Worm (Caenorhabditis elegans): Measurements from ENCODE around the gene C34C12.2.

C34C12.2 gene

DNA sequence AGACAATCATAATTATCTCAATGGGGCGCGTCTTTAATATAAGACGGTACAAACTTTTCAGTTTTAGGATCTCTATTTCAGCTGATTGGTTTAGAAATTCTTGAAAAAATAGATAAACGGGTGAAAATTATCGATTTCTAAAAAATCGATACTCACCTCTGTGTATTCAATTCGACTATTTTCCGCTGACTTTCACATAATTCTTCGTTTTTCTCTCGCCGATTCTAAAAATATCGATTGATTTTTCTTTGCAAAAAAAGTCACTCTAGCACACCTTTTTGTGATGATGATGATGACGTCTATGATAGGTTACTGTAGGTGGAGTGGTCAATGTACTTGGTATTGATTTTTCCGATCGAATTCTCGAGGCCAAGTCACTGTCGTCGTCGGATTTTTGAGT is 23.8 kb upstream of the C34C12.2 start:
- TF ChIP-seq nhr-237 (tag; optimal IDR thresholded peaks at IDR 0.05), result no peak
- TF ChIP-seq dsc-1 (tag; optimal IDR thresholded peaks at IDR 0.05), result no peak
- TF ChIP-seq fkh-4 (tag; optimal IDR thresholded peaks at IDR 0.05; ENCODE audit: borderline replicate concordance), result no peak
- TF ChIP-seq nhr-12 (tag; optimal IDR thresholded peaks at IDR 0.05), result no peak
- no peak for TF ChIP-seq grh-1 (GFP tag; IDR thresholded peaks at IDR 0.05)
- TF ChIP-seq hpl-2 (GFP tag; optimal IDR thresholded peaks at IDR 0.05), result no peak
- TF ChIP-seq elt-3 (tag; optimal IDR thresholded peaks at IDR 0.05), result no peak
- TF ChIP-seq nhr-11 (tag; optimal IDR thresholded peaks at IDR 0.05), result no peak
- no peak for TF ChIP-seq ceh-63 (GFP tag; optimal IDR thresholded peaks at IDR 0.05)
- TF ChIP-seq lin-13 (GFP tag; optimal IDR thresholded peaks at IDR 0.05), result no peak
- no peak for TF ChIP-seq Y116A8C.19 (tag; optimal IDR thresholded peaks at IDR 0.05; ENCODE audit: borderline replicate concordance)

DNA sequence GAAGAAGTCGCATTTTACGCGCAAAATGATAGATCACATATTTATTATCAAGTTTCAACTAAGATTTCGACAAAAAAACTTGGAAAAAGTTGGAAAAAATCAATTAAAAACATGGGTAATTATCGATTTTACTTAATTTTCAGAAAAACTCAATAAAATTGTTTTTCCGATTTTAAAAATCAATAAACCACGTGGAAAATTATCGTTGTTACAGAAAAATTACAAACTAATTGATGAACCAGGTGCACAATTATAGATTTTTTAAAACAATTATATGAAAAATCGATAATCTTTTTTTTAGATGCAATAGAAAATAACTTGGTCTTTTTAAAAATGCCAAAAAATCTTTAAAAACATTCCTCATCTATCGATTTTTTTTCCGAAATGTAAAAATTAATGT is 22.9 kb upstream of the C34C12.2 start:
- no peak for TF ChIP-seq lin-14 (GFP tag; optimal IDR thresholded peaks at IDR 0.05)
- no peak for TF ChIP-seq snpc-4 (tag; optimal IDR thresholded peaks at IDR 0.05)
- TF ChIP-seq ama-1 (optimal IDR thresholded peaks at IDR 0.05), result no peak
- no peak for TF ChIP-seq ets-5 (GFP tag; IDR thresholded peaks at IDR 0.05)
- TF ChIP-seq swsn-7 (tag; optimal IDR thresholded peaks at IDR 0.05), result no peak
- TF ChIP-seq jun-1 (tag; optimal IDR thresholded peaks at IDR 0.05), result no peak
- TF ChIP-seq ztf-4 (tag; optimal IDR thresholded peaks at IDR 0.05), result no peak
- no peak for TF ChIP-seq fkh-10 (GFP tag; optimal IDR thresholded peaks at IDR 0.05)
- TF ChIP-seq nhr-19 (GFP tag; conservative IDR thresholded peaks at IDR 0.05), result no peak
- TF ChIP-seq hlh-4 (tag; optimal IDR thresholded peaks at IDR 0.05), result no peak
- no peak for TF ChIP-seq ces-1 (GFP tag; optimal IDR thresholded peaks at IDR 0.05)
- TF ChIP-seq ceh-63 (GFP tag; optimal IDR thresholded peaks at IDR 0.05), result no peak
- TF ChIP-seq pqm-1 (tag; optimal IDR thresholded peaks at IDR 0.05), result no peak
- no peak for TF ChIP-seq lsy-2 (tag; optimal IDR thresholded peaks at IDR 0.05)

DNA sequence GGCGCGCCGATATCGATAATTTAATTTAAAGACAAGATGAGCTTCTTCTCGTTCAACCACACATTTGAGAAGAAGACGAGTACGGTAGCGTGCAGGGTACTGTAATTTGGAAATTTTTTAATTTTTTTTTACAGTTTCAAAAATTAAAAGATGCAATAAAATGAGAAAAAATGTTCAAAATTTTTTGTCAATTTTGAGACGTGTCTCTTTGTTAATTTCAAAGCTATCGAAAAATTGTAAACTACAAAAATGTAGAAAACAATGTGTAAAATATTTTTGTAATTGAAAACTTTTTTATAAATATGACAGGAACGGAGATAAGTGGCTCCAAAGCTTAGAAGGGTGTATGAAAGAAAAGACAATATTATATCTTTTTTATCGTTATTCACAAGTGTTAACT is 22.2 kb upstream of the C34C12.2 start, which contains the start of gene K01A11.1:
TSS of gene K01A11.1 (minus strand) at position 101 of the 400 bp plus-strand sequence.
- no peak for TF ChIP-seq dpl-1 (GFP tag; optimal IDR thresholded peaks at IDR 0.05)
- no peak for TF ChIP-seq lin-13 (GFP tag; optimal IDR thresholded peaks at IDR 0.05)
- TF ChIP-seq nhr-76 (tag; optimal IDR thresholded peaks at IDR 0.05), result no peak
- TF ChIP-seq pqm-1 (tag; optimal IDR thresholded peaks at IDR 0.05), result no peak
- TF ChIP-seq ceh-63 (GFP tag; optimal IDR thresholded peaks at IDR 0.05), result no peak
- TF ChIP-seq zip-4 (GFP tag; optimal IDR thresholded peaks at IDR 0.05), result no peak
- no peak for TF ChIP-seq irx-1 (tag; optimal IDR thresholded peaks at IDR 0.05)
- no peak for TF ChIP-seq hlh-17 (GFP tag; optimal IDR thresholded peaks at IDR 0.05; ENCODE audit: borderline replicate concordance)
- TF ChIP-seq ama-1 (optimal IDR thresholded peaks at IDR 0.05), result no peak
- no peak for TF ChIP-seq nhr-47 (tag; optimal IDR thresholded peaks at IDR 0.05)
- TF ChIP-seq mep-1 (tag; optimal IDR thresholded peaks at IDR 0.05), result no peak
- TF ChIP-seq fkh-8 (tag; optimal IDR thresholded peaks at IDR 0.05), result no peak
- no peak for TF ChIP-seq grh-1 (GFP tag; IDR thresholded peaks at IDR 0.05)

DNA sequence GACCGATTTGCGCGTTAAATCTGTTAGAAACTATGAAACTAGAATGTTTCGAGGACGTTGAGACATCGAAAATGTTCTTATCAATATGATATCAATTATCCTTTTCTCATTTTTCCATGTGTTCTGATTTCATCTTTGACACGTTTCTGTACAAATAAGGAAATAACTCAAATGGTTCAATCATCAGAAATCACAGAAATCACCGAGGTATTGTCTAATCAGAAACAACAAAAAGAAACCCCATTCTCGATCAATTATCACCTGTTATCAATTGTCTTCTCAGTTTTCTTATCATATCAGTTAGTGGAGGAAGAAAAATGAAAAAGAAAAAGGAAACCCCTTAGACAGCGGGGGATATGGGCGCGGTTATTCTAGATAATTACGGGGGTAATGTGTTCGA is 18.4 kb upstream of the C34C12.2 start:
- TF ChIP-seq dsc-1 (tag; optimal IDR thresholded peaks at IDR 0.05) (no peak), nhr-71 (tag; optimal IDR thresholded peaks at IDR 0.05) (peak; percentile 41), irx-1 (tag; optimal IDR thresholded peaks at IDR 0.05) (no peak), ztf-11 (tag; optimal IDR thresholded peaks at IDR 0.05) (no peak), nhr-84 (tag; optimal IDR thresholded peaks at IDR 0.05) (no peak), nhr-19 (GFP tag; conservative IDR thresholded peaks at IDR 0.05) (no peak), sox-4 (tag; optimal IDR thresholded peaks at IDR 0.05) (no peak), pax-3 (tag; optimal IDR thresholded peaks at IDR 0.05) (no peak), ets-5 (GFP tag; IDR thresholded peaks at IDR 0.05) (no peak), mef-2 (tag; optimal IDR thresholded peaks at IDR 0.05) (no peak), egl-13 (tag; optimal IDR thresholded peaks at IDR 0.05) (no peak), grh-1 (GFP tag; IDR thresholded peaks at IDR 0.05) (no peak), nhr-20 (tag; optimal IDR thresholded peaks at IDR 0.05) (peak; percentile 34), mab-9 (GFP tag; IDR thresholded peaks at IDR 0.05) (no peak), ceh-82 (tag; optimal IDR thresholded peaks at IDR 0.05) (no peak), ces-1 (GFP tag; optimal IDR thresholded peaks at IDR 0.05) (no peak), lsy-2 (tag; optimal IDR thresholded peaks at IDR 0.05) (no peak), ceh-8 (GFP tag; optimal IDR thresholded peaks at IDR 0.05) (no peak), nhr-11 (tag; optimal IDR thresholded peaks at IDR 0.05) (no peak), aly-2 (tag; optimal IDR thresholded peaks at IDR 0.05) (no peak), fkh-4 (tag; optimal IDR thresholded peaks at IDR 0.05; ENCODE audit: borderline replicate concordance) (no peak), C04F5.9 (tag; optimal IDR thresholded peaks at IDR 0.05) (no peak), zip-4 (GFP tag; optimal IDR thresholded peaks at IDR 0.05) (no peak), xbp-1 (tag; optimal IDR thresholded peaks at IDR 0.05) (no peak), efl-1 (optimal IDR thresholded peaks at IDR 0.05) (no peak), efl-1 (GFP tag; optimal IDR thresholded peaks at IDR 0.05 in 1 of 2) (no peak)

All from whole organism, L1 larva.